Fruit fly (Drosophila melanogaster) whole organism, pupa: ENCODE results near the gene CG11771.

ENCODE experiments used
- CG10348 ChIP-seq: fragments of 200-800 bp; sonication (Bioruptor generic); IDR thresholded peaks from 2 replicates; pipeline ENCODE4 v1.3.6; 2022; ENCODE audit warnings: missing biosample characterization, missing genetic modification characterization
- CG12605 ChIP-seq: fragments of 200-800 bp; sonication (Bioruptor generic); IDR thresholded peaks from 2 replicates; pipeline ENCODE4 v1.3.6; 2022; ENCODE audit warnings: missing biosample characterization, missing genetic modification characterization
- CG13204 ChIP-seq: fragments of 200-800 bp; sonication (Bioruptor generic); optimal IDR thresholded peaks from 2 replicates; lab custom pipeline; 2018; ENCODE audit warnings: missing biosample characterization, mild to moderate bottlenecking, missing genetic modification characterization, moderate library complexity
- CG14655 ChIP-seq: fragments of 200-800 bp; sonication (Bioruptor generic); optimal IDR thresholded peaks from 3 replicates; lab custom pipeline; 2017; ENCODE audit warnings: mild to moderate bottlenecking, missing biosample characterization, missing genetic modification reagents, missing genetic modification characterization
- CG15710 ChIP-seq: fragments of 200-800 bp; sonication (Bioruptor generic); optimal IDR thresholded peaks from 2 replicates; lab custom pipeline; 2018; ENCODE audit warnings: missing biosample characterization, mild to moderate bottlenecking, missing genetic modification characterization, moderate library complexity
- CG17806 ChIP-seq: fragments of 200-800 bp; sonication (Bioruptor generic); optimal IDR thresholded peaks from 2 replicates; lab custom pipeline; 2018; ENCODE audit warnings: missing biosample characterization, mild to moderate bottlenecking, missing genetic modification characterization, moderate library complexity
- CG32121 ChIP-seq: fragments of 200-800 bp; sonication (Bioruptor generic); IDR thresholded peaks from 2 replicates; pipeline ENCODE4 v1.3.6; 2022; ENCODE audit warnings: missing biosample characterization, missing genetic modification characterization
- CG34367 ChIP-seq: fragments of 200-800 bp; sonication (Bioruptor generic); optimal IDR thresholded peaks from 2 replicates; lab custom pipeline; 2018; ENCODE audit warnings: missing biosample characterization, mild to moderate bottlenecking, missing genetic modification characterization
- CG4496 ChIP-seq: fragments of 200-800 bp; sonication (Bioruptor generic); IDR thresholded peaks from 3 replicates; pipeline ENCODE4 v1.3.6; 2022; ENCODE audit warnings: missing biosample characterization, missing genetic modification characterization
- CG8159 ChIP-seq: fragments of 200-800 bp; sonication (Bioruptor generic); optimal IDR thresholded peaks from 3 replicates; lab custom pipeline; 2018; ENCODE audit warnings: missing biosample characterization, mild to moderate bottlenecking, missing genetic modification characterization, moderate library complexity
- CG8301 ChIP-seq: fragments of 200-800 bp; sonication (Bioruptor generic); optimal IDR thresholded peaks from 2 replicates; lab custom pipeline; 2018; ENCODE audit warnings: missing biosample characterization, mild to moderate bottlenecking, missing genetic modification characterization
- CG9948 ChIP-seq: fragments of 200-800 bp; sonication (Bioruptor generic); optimal IDR thresholded peaks from 2 replicates; lab custom pipeline; 2018; ENCODE audit warnings: missing biosample characterization, mild to moderate bottlenecking, missing genetic modification characterization, moderate library complexity
- D1 ChIP-seq: fragments of 200-800 bp; sonication (Bioruptor generic); optimal IDR thresholded peaks from 2 replicates; lab custom pipeline; 2018; ENCODE audit warnings: missing biosample characterization, mild to moderate bottlenecking, missing genetic modification characterization, moderate library complexity
- EcR ChIP-seq: fragments of 200-800 bp; sonication (Bioruptor generic); optimal IDR thresholded peaks from 3 replicates; lab custom pipeline; 2019; ENCODE audit warnings: missing biosample characterization, missing genetic modification characterization, mild to moderate bottlenecking, moderate library complexity, missing genetic modification reagents
- Ets98B ChIP-seq: fragments of 200-800 bp; sonication (Bioruptor generic); IDR thresholded peaks from 2 replicates; pipeline ENCODE4 v1.3.6; 2022; ENCODE audit warnings: missing biosample characterization, missing genetic modification characterization
- Pif1A ChIP-seq: fragments of 200-800 bp; sonication (Bioruptor generic); optimal IDR thresholded peaks from 3 replicates; lab custom pipeline; 2016; ENCODE audit warnings: missing biosample characterization, missing genetic modification characterization
- Pif1B ChIP-seq: fragments of 200-800 bp; sonication (Bioruptor generic); optimal IDR thresholded peaks from 3 replicates; lab custom pipeline; 2016; ENCODE audit warnings: missing biosample characterization, missing genetic modification characterization
- Snoo ChIP-seq: fragments of 200-800 bp; sonication (Bioruptor generic); optimal IDR thresholded peaks from 3 replicates; lab custom pipeline; 2017; ENCODE audit warnings: missing biosample characterization, mild to moderate bottlenecking, missing genetic modification characterization, inconsistent platforms
- fd96Ca ChIP-seq: fragments of 200-800 bp; sonication (Bioruptor generic); IDR thresholded peaks from 3 replicates; pipeline ENCODE4 v1.3.6; 2022; ENCODE audit warnings: missing biosample characterization, missing genetic modification characterization
- gl ChIP-seq: fragments of 200-800 bp; sonication (Bioruptor generic); optimal IDR thresholded peaks from 2 replicates; lab custom pipeline; 2018; ENCODE audit warnings: missing biosample characterization, mild to moderate bottlenecking, missing genetic modification characterization
- rn ChIP-seq: fragments of 200-800 bp; sonication (Bioruptor generic); IDR thresholded peaks from 2 replicates; pipeline ENCODE4 v1.3.6; 2022; ENCODE audit warnings: missing biosample characterization, missing genetic modification characterization

The CG11771 gene

DNA sequence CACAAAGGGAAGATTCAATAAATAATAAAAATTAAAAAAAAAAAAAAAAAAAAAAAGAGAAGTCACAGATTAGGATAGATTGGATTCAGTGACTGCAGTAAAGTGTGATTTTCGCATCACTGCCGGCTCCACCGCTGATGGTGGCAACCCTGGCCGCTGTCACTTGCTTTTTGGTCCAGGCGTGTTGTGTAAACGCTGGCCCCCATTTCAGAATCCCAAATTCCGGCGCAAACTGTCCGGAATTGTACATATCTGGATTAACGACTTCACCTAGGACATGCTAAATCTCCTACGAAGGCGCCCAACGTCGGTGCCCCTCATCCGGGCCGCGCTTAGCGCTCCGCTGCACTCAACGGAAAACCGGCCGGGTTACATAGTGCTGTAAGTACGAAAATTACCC lies at the start of gene CG11771:
TSS of gene CG11771 (plus strand) at position 155 of the 400 bp plus-strand sequence.
- TF ChIP-seq EcR (GFP tag; lab: Kevin White, UChicago), result no peak
- TF ChIP-seq CG32121 (GFP tag; lab: Robert Waterston, UW), result peak; percentile 21; the same call in 1 of the 2 replicates

DNA sequence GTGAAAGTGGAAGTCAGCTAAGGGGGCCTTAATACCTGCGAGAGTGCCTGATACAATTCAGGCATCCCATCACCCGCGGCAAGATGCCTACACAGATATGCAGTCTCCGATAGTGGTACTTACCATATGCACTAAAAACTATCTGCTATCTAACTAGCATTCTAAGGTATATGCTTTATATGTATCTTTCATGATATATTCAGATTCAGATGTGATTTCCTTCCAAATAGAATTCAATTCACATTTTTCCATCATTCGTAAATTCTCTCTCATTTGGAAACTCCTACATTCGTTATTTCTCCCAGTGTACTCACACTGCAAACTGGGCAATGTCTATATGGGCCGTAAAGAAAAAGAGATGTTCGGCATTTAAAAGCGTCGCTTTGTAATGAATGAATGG lies 45.3 kb upstream of the CG11771 start:
- TF ChIP-seq D1 (tag; lab: Kevin White, UChicago) (no peak), gl (tag; lab: Kevin White, UChicago) (no peak), CG34367 (no peak), CG4496 (GFP tag; lab: Robert Waterston, UW) (peak; percentile 49; the same call in 1 of the 3 replicates), Ets98B (0 out of 2 replicates have a peak, but pooled peaks have one; percentile 28), CG12605 (GFP tag; lab: Robert Waterston, UW) (0 out of 2 replicates have a peak, but pooled peaks have one; percentile 7), fd96Ca (GFP tag; lab: Robert Waterston, UW) (no peak), CG8301 (tag; lab: Kevin White, UChicago) (peak; percentile 54), Pif1A (GFP tag; lab: Kevin White, UChicago) (peak; percentile 51), CG15710 (tag; lab: Kevin White, UChicago) (no peak), CG8159 (tag; lab: Kevin White, UChicago) (no peak)

DNA sequence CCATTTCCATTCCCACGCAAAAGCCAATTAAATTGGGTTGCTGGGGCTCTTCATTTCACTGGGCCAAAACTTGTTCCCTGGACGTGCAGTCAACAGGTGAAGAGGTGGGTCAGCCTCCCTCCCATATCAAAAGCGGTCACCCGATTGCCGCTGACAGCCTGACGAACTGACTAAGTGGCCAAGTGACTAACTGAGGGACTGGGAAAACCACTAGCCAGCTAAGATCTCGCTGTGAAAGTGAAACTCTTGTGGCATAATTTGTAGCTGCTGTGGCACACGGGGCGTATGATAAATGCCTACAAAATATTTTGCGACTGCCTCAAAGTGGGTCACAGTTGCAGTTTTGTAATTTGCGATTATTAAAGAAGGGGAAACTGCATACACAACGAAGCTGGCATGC lies 43.4 kb upstream of the CG11771 start:
- TF ChIP-seq Ets98B (no peak), D1 (tag; lab: Kevin White, UChicago) (no peak), gl (tag; lab: Kevin White, UChicago) (no peak), Pif1A (GFP tag; lab: Kevin White, UChicago) (no peak), CG8301 (tag; lab: Kevin White, UChicago) (no peak), rn (no peak), CG10348 (GFP tag; lab: Robert Waterston, UW) (no peak)

DNA sequence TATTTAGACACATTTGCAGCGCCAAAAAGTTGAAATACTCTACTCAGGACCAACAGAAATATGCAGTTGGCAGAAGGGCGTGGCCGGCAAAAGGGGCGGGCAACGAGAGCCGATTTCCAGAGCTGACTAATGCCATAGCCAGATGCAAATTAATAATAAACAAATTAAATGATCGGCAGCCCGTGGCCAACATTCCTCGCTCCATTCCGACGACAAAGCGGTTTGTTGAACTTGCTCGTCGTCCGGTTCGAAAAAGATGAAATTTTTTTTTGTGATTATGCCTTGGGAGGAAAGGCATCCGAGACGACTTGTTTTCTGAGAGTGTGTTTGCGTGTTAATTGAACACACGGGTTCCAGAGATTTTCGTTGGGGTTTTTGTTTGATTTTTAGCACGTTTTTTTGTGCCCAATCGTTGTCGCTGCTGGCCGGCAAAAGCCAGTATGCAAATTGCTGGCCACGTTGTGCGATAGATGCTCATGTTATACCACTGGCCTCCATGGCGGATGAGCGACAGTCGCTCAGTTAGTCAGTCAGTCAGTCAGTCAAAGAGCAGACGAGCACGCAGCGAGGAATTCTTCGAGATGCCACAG lies 42.4 kb upstream of the CG11771 start:
- TF ChIP-seq Pif1A (GFP tag; lab: Kevin White, UChicago) (no peak), Ets98B (no peak), EcR (GFP tag; lab: Kevin White, UChicago) (peak; percentile 89), CG10348 (GFP tag; lab: Robert Waterston, UW) (no peak), D1 (tag; lab: Kevin White, UChicago) (no peak), CG32121 (GFP tag; lab: Robert Waterston, UW) (no peak), CG13204 (no peak), fd96Ca (GFP tag; lab: Robert Waterston, UW) (0 out of 3 replicates have a peak, but pooled peaks have one; percentile 26), CG4496 (GFP tag; lab: Robert Waterston, UW) (no peak)

DNA sequence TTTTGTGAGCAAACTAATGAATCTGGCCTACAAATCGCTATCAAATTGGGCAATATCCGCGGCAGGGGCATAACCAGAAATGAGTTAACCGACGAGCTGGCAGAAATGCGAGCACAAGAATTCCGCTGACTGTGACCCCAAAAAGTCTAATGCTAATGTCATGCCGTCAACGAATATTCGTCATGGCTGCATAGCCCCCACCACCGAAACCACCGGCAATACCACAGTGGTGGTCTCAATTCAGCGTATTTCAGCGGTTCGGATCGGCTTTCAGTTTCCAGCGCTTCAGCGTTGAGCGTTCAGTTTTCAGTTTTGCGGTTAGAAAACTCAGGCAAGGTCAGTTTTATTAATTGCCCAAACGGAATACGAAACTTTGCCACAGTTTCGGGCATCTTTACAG lies 41.6 kb upstream of the CG11771 start:
- TF ChIP-seq CG14655 (GFP tag; lab: Kevin White, UChicago) (no peak), Ets98B (no peak), D1 (tag; lab: Kevin White, UChicago) (no peak), CG4496 (GFP tag; lab: Robert Waterston, UW) (no peak), CG32121 (GFP tag; lab: Robert Waterston, UW) (no peak), CG34367 (no peak), gl (tag; lab: Kevin White, UChicago) (no peak), CG9948 (tag; lab: Kevin White, UChicago) (no peak), fd96Ca (GFP tag; lab: Robert Waterston, UW) (no peak), CG10348 (GFP tag; lab: Robert Waterston, UW) (no peak), CG8159 (tag; lab: Kevin White, UChicago) (no peak), Pif1B (no peak)
- TF ChIP-seq, all 21 proteins: peak for 0

DNA sequence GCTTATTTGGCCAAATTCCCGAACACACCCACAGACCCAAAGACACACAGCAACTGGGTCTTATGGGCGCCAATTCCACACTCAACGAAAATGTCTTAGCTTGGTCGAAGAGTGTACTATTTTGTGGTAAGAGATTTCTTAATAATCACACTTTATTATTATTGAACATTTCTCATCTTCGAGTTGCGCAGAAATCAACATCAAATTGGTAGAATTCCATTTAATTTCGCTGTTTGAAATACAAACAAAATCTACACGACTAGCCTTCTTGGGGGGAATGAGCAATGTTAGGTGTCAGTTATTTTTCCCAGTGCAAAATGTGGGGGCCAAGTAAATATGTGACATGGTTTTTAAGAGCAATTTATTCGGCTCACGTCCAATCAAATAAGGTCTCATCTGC lies 40.9 kb upstream of the CG11771 start:
- TF ChIP-seq Ets98B (peak; percentile 39), CG8301 (tag; lab: Kevin White, UChicago) (peak; percentile 51), D1 (tag; lab: Kevin White, UChicago) (no peak), fd96Ca (GFP tag; lab: Robert Waterston, UW) (peak; percentile 50; the same call in 1 of the 3 replicates), rn (no peak), Pif1A (GFP tag; lab: Kevin White, UChicago) (peak; percentile 3), CG10348 (GFP tag; lab: Robert Waterston, UW) (no peak), CG32121 (GFP tag; lab: Robert Waterston, UW) (no peak; the same call in 1 of the 2 replicates), CG14655 (GFP tag; lab: Kevin White, UChicago) (peak; percentile 45), Snoo (tag; lab: Kevin White, UChicago) (no peak)

DNA sequence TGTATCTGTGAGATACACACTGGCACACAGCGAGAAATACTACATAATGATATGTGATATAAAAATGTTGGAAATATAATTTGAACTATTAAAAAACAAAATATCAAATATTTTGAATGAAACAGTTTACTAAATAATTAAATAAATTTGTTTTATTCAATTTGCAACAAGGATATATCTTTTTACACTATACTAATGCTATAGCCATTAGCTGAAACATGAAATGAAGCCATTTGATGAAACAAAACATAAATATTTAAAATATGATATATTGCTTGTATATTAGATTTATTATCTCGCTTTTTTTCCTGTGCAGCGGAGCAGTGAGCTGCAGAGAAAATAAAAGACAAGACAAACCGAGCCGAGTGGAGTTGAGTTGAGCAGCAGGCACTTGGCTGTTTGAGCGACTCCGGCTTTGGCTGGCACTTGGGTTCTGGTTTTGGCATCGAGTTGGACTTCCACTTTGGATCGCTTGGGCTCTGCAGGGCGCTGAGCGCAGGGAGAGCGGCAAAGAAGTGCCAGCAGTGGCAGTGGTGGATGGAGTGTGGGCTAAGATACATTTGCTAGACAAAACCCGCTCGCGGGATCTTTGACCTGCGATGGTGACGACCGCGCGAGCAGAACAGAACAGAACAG lies 38.4 kb upstream of the CG11771 start:
- 0 out of 3 replicates have a peak, but pooled peaks have one; percentile 12 for TF ChIP-seq fd96Ca (GFP tag; lab: Robert Waterston, UW)
- peak; percentile 96 for TF ChIP-seq CG14655 (GFP tag; lab: Kevin White, UChicago)
- peak; percentile 95 for TF ChIP-seq CG17806 (tag; lab: Kevin White, UChicago)
- peak; percentile 95 for TF ChIP-seq CG9948 (tag; lab: Kevin White, UChicago)
- peak; percentile 83 for TF ChIP-seq CG34367
- peak; percentile 74 for TF ChIP-seq gl (tag; lab: Kevin White, UChicago)
- peak; percentile 96 for TF ChIP-seq CG8159 (tag; lab: Kevin White, UChicago)
- TF ChIP-seq Snoo (tag; lab: Kevin White, UChicago), result peak; percentile 82
- TF ChIP-seq D1 (tag; lab: Kevin White, UChicago), result peak; percentile 98
- peak; percentile 70 for TF ChIP-seq Pif1A (GFP tag; lab: Kevin White, UChicago)
- TF ChIP-seq EcR (GFP tag; lab: Kevin White, UChicago), result peak; percentile 79
- peak; percentile 61 for TF ChIP-seq Ets98B
- peak; percentile 79 for TF ChIP-seq CG4496 (GFP tag; lab: Robert Waterston, UW)
- peak; percentile 91 for TF ChIP-seq CG15710 (tag; lab: Kevin White, UChicago)
- peak; percentile 64; the same call in 1 of the 2 replicates for TF ChIP-seq rn
- peak; percentile 56 for TF ChIP-seq CG12605 (GFP tag; lab: Robert Waterston, UW)
- peak; percentile 23; the same call in 1 of the 2 replicates for TF ChIP-seq CG10348 (GFP tag; lab: Robert Waterston, UW)
- TF ChIP-seq CG8301 (tag; lab: Kevin White, UChicago), result peak; percentile 94
- peak; percentile 51 for TF ChIP-seq CG13204
- peak; percentile 88 for TF ChIP-seq CG32121 (GFP tag; lab: Robert Waterston, UW)
- TF ChIP-seq Pif1B, result peak; percentile 76
